Worm (Caenorhabditis elegans): ENCODE results near the gene bath-44.
"Not testable (repeated sequence)": the region's sequence is repeated elsewhere in the genome, so short reads cannot be mapped to it uniquely, and the experiment has no call there.

The bath-44 gene

DNA sequence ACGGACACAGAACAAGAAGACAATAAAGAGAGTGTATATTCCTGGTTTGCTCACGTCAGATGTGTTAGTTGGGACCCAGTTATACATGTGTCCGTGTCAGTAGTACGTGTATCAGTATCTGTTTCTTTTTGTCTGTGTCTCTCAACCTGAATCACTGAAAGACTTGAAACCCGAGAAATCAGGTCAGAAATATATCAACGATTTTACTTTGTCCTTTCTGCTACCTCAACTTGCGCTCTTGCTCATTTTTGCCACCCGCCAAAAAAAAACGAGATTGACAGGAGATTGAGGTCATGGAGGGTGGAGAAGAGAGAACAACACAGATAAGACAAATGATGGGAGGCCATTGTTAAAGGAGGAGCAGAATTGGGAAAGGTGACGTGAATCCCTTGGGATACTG lies 24.8 kb downstream of the bath-44 start:
- TF ChIP-seq nhr-77 (tag; optimal IDR thresholded peaks at IDR 0.05): no peak
- no peak for TF ChIP-seq egl-27 (tag; optimal IDR thresholded peaks at IDR 0.05)
- peak; percentile 27 for TF ChIP-seq lin-39 (tag; optimal IDR thresholded peaks at IDR 0.05)
- no peak for TF ChIP-seq unc-62 (GFP tag; optimal IDR thresholded peaks at IDR 0.05)
- TF ChIP-seq aly-2 (tag; optimal IDR thresholded peaks at IDR 0.05): no peak
- no peak for TF ChIP-seq fos-1 (tag; optimal IDR thresholded peaks at IDR 0.05)
- TF ChIP-seq hmg-11 (tag; optimal IDR thresholded peaks at IDR 0.05): no peak
- no peak for TF ChIP-seq nhr-67 (tag; optimal IDR thresholded peaks at IDR 0.05)
- TF ChIP-seq ceh-82 (tag; optimal IDR thresholded peaks at IDR 0.05): no peak

DNA sequence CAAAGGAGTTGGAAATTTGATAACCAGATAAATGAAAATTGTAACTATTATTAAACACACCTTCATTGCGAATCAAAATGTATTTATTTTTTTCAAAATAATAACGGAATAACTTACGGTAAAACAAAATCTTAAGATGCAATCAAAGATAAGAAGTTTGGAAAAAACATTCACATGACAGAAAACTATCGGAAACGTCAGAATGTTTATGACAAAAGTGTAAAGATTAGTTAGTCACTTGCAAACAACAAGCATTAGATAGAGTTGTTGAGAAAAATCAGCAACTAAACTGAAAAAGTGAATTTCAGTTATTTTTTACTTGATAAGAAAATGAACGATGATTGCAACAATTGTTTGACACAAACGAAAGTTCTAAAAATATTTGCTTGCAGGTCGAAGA lies 25.4 kb downstream of the bath-44 start:
- TF ChIP-seq ceh-82 (tag; optimal IDR thresholded peaks at IDR 0.05): no peak
- peak; percentile 73 for TF ChIP-seq elt-2 (tag; optimal IDR thresholded peaks at IDR 0.05)
- no peak for TF ChIP-seq nhr-77 (tag; optimal IDR thresholded peaks at IDR 0.05)

DNA sequence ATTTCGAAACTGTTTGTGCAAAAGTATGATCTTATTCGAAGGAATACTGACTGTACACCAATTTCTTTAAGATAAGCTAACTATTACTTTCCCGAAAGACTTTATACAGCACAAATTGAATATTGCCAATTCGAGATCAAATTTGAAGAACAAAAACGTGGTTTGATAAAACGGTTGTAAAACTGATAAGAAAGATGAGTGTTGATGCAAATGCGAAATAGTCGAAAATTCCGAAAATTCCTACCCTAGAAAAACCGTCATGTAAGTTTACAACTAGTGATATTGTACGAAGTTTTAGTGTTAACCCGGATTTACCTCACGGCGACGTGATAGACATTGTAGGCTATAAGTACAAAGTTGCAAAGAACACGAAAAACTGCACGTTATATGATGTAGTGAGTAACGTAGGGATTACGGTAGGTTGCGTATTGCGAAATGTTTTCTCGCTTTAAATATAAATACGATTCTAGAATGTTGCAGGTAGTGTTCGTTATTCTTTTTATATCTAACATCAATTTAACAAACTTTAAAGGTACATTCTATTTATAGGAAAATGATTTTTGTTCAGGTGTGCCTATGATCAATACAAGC lies 26.1 kb downstream of the bath-44 start:
- TF ChIP-seq nhr-11 (tag; optimal IDR thresholded peaks at IDR 0.05) (peak; percentile 18), elt-2 (tag; optimal IDR thresholded peaks at IDR 0.05) (peak; percentile 81), mml-1 (tag; optimal IDR thresholded peaks at IDR 0.05) (no peak), ceh-9 (tag; optimal IDR thresholded peaks at IDR 0.05) (no peak), pqm-1 (tag; optimal IDR thresholded peaks at IDR 0.05) (peak; percentile 16), pha-4 (tag; optimal IDR thresholded peaks at IDR 0.05) (no peak), jun-1 (tag; optimal IDR thresholded peaks at IDR 0.05) (peak; percentile 31), lin-39 (tag; optimal IDR thresholded peaks at IDR 0.05) (no peak)

DNA sequence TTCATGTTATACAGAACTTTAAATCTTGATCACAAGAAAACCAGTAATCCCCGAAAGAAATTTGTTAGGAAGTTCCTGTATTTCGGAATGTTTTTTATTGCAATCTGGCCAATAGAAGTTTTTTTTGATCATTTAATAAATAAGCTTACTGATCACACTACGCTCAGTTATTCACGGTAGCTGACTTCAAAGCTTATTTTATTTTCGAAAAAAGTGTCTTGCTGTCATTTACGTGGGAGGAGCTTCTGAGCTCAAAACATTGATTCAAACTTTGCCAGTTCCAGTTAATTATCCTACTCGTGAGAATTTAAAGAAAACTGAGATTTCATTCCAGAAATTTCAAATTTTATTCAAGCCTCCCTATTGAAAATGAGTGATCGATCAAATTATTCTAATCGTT lies 37.6 kb downstream of the bath-44 start, which contains the start of gene srd-54:
TSS of gene srd-54 (plus strand) at position 301 of the 400 bp plus-strand sequence.
- no peak for TF ChIP-seq pqm-1 (tag; optimal IDR thresholded peaks at IDR 0.05)
- TF ChIP-seq fkh-10 (GFP tag; optimal IDR thresholded peaks at IDR 0.05): no peak
- TF ChIP-seq jun-1 (tag; optimal IDR thresholded peaks at IDR 0.05): no peak
- no peak for TF ChIP-seq mdl-1 (tag; optimal IDR thresholded peaks at IDR 0.05)
- no peak for TF ChIP-seq nfya-1 (tag; optimal IDR thresholded peaks at IDR 0.05; ENCODE audit: insufficient read depth)
- TF ChIP-seq elt-1 (tag; optimal IDR thresholded peaks at IDR 0.05): no peak
- TF ChIP-seq daf-12 (tag; optimal IDR thresholded peaks at IDR 0.05): no peak
- TF ChIP-seq nhr-237 (tag; optimal IDR thresholded peaks at IDR 0.05): no peak
- no peak for TF ChIP-seq ceh-82 (tag; optimal IDR thresholded peaks at IDR 0.05)
- TF ChIP-seq pha-4 (tag; optimal IDR thresholded peaks at IDR 0.05): no peak
- TF ChIP-seq egl-5 (tag; optimal IDR thresholded peaks at IDR 0.05): no peak
- TF ChIP-seq hmg-11 (tag; optimal IDR thresholded peaks at IDR 0.05): no peak
- TF ChIP-seq nhr-23 (tag; optimal IDR thresholded peaks at IDR 0.05): no peak
- TF ChIP-seq lin-39 (tag; optimal IDR thresholded peaks at IDR 0.05): no peak
- TF ChIP-seq fkh-2 (tag; optimal IDR thresholded peaks at IDR 0.05): no peak
- TF ChIP-seq zag-1 (tag; optimal IDR thresholded peaks at IDR 0.05): no peak
- no peak for TF ChIP-seq ceh-28 (tag; optimal IDR thresholded peaks at IDR 0.05)

DNA sequence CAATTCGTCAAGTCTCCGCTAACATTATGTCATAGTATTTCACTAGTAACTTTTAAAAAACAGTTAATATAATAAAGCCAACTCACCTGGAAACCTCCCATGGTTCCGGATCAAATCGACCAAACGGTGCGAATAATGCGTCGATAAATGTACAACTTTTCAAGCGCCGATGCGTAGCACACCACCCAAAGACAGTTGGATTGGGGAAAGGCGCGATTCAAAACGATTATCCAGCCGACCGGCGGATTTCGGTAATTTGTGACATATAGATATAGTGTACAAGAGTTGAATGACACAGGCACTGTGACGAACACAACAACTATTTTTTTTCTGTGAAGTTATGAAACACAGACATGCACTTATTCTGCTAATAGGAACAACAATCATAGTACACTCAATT lies 39.4 kb downstream of the bath-44 start, which contains the start of gene kcc-3:
TSS of gene kcc-3 (minus strand) at position 101 of the 400 bp plus-strand sequence.
- TF ChIP-seq mml-1 (tag; optimal IDR thresholded peaks at IDR 0.05): no peak
- no peak for TF ChIP-seq sea-2 (GFP tag; optimal IDR thresholded peaks at IDR 0.05)
- TF ChIP-seq nhr-43 (tag; optimal IDR thresholded peaks at IDR 0.05; ENCODE audit: poor library complexity, severe bottlenecking): no peak

DNA sequence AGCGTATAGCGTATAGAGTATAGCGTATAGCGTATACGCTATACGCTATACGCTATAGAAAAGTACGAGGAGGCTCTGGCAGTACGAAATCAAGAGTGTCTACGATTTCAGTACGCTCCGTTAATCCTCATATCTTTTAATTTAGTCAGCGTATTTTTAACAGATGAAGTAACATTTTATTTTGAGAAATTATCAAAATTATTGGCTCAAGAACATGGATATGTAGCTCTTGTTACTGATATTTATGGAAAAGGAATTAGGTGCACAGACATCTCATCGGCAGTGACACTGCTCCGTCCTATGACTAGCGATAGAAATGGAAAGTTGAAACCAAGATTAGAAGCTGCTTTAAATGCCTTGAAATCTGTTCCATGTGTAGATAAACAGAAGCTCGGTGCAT lies 40.2 kb downstream of the bath-44 start, which contains the start of gene K02A2.1:
TSS of gene K02A2.1 (plus strand) at position 301 of the 400 bp plus-strand sequence.
- not testable (repeated sequence) for TF ChIP-seq jun-1 (tag; optimal IDR thresholded peaks at IDR 0.05); daf-12 (tag; optimal IDR thresholded peaks at IDR 0.05); nhr-43 (tag; optimal IDR thresholded peaks at IDR 0.05; ENCODE audit: poor library complexity, severe bottlenecking)
